Worm (Caenorhabditis elegans) whole organism, L4 larva: ENCODE measurements around the gene F57C7.4.

Source experiments
- Y48G9A.11 ChIP-seq: fragments of 200-800 bp; sonication (Bioruptor generic); IDR thresholded peaks from 2 replicates; pipeline ENCODE4 v1.3.6; 2022; ENCODE audit warnings: missing genetic modification reagents, missing genetic modification characterization, missing compliant biosample characterization
- ama-1 ChIP-seq: fragments of 150-350 bp; optimal IDR thresholded peaks from 2 replicates; lab custom pipeline; 2014; ENCODE audit warnings: inconsistent platforms, mixed read lengths
- cey-2 ChIP-seq: sonication (generic microtip); optimal IDR thresholded peaks from 3 replicates; lab custom pipeline; 2017; ENCODE audit warnings: missing genetic modification characterization, mild to moderate bottlenecking, missing compliant biosample characterization, antibody characterized with exemption, borderline replicate concordance; ENCODE audit not compliant: insufficient read depth
- lin-13 ChIP-seq: fragments of 150-350 bp; optimal IDR thresholded peaks from 2 replicates; lab custom pipeline; 2014; ENCODE audit warnings: missing biosample characterization, missing genetic modification reagents, missing genetic modification characterization
- lin-29 ChIP-seq: fragments of 200-800 bp; sonication (Bioruptor generic); IDR thresholded peaks from 2 replicates; pipeline ENCODE4 v1.3.6; 2022; ENCODE audit warnings: missing genetic modification reagents, missing genetic modification characterization, missing compliant biosample characterization
- lin-39 ChIP-seq: fragments of 150-350 bp; optimal IDR thresholded peaks from 2 replicates; lab custom pipeline; 2014; ENCODE audit warnings: missing biosample characterization, missing genetic modification reagents, missing genetic modification characterization
- lir-3 ChIP-seq: sonication (generic microtip); optimal IDR thresholded peaks from 2 replicates; lab custom pipeline; 2016; ENCODE audit warnings: mild to moderate bottlenecking, missing genetic modification characterization, missing compliant biosample characterization
- nhr-10 ChIP-seq: fragments of 150-350 bp; optimal IDR thresholded peaks from 2 replicates; lab custom pipeline; 2014; ENCODE audit warnings: missing biosample characterization, missing genetic modification characterization
- nhr-11 ChIP-seq: fragments of 150-350 bp; optimal IDR thresholded peaks from 2 replicates; lab custom pipeline; 2014; ENCODE audit warnings: missing biosample characterization, missing genetic modification characterization
- nhr-237 ChIP-seq: sonication (generic microtip); optimal IDR thresholded peaks from 2 replicates; lab custom pipeline; 2017; ENCODE audit warnings: missing biosample characterization, missing genetic modification characterization
- nhr-76 ChIP-seq: fragments of 150-350 bp; optimal IDR thresholded peaks from 2 replicates; lab custom pipeline; 2014; ENCODE audit warnings: missing biosample characterization, missing genetic modification characterization

- no peak for TF ChIP-seq lin-29 (GFP tag; lab: Robert Waterston, UW)
- TF ChIP-seq nhr-11, result no peak
- no peak for TF ChIP-seq lin-39 (tag; lab: Kevin White, UChicago)
- no peak for TF ChIP-seq nhr-76 (tag; lab: Kevin White, UChicago)
- TF ChIP-seq cey-2 (tag; lab: Kevin White, UChicago), result no peak
- no peak for TF ChIP-seq lin-13
- no peak for TF ChIP-seq Y48G9A.11 (GFP tag; lab: Robert Waterston, UW)
- no peak for TF ChIP-seq nhr-237 (tag; lab: Kevin White, UChicago)
- TF ChIP-seq lir-3 (tag; lab: Kevin White, UChicago), result no peak
- TF ChIP-seq nhr-10 (tag; lab: Kevin White, UChicago), result no peak
- TF ChIP-seq ama-1 (lab: Kevin White, UChicago), result no peak
Measured at ce11 chrX:10623119-10623518, 33.8 kb upstream of the F57C7.4 start.
